Worm (Caenorhabditis elegans): Measurements from ENCODE around the gene C44B11.6.

The C44B11.6 gene

ce11 chrIII:3169279-3169678, 16.3 kb downstream of the C44B11.6 start:
- no peak for TF ChIP-seq ama-1 (optimal IDR thresholded peaks at IDR 0.05)
- TF ChIP-seq sdc-2 (tag; optimal IDR thresholded peaks at IDR 0.05), result no peak

- TF ChIP-seq ceh-48 (tag; optimal IDR thresholded peaks at IDR 0.05) (peak; percentile 81), madf-2 (tag; optimal IDR thresholded peaks at IDR 0.05) (no peak), ceh-9 (tag; optimal IDR thresholded peaks at IDR 0.05) (no peak)
These were observed 17.6 kb downstream of the C44B11.6 start for ce11 chrIII:3170538-3170937.

ce11 chrIII:3171382-3171781, 18.4 kb downstream of the C44B11.6 start, which contains the start of gene R148.4:
TSS of gene R148.4 (plus strand) at chrIII:3171592.
- TF ChIP-seq dmd-4 (tag; optimal IDR thresholded peaks at IDR 0.05; ENCODE audit: borderline replicate concordance) (no peak), C38D4.7 (GFP tag; optimal IDR thresholded peaks at IDR 0.05) (no peak), ceh-34 (tag; optimal IDR thresholded peaks at IDR 0.05) (no peak), fkh-6 (tag; optimal IDR thresholded peaks at IDR 0.05) (no peak), K09A11.1 (tag; optimal IDR thresholded peaks at IDR 0.05; ENCODE audit: insufficient read depth) (no peak), T23F11.4 (GFP tag; optimal IDR thresholded peaks at IDR 0.05) (no peak), ceh-2 (tag; optimal IDR thresholded peaks at IDR 0.05) (no peak), ceh-19 (GFP tag; optimal IDR thresholded peaks at IDR 0.05) (no peak), ceh-31 (tag; optimal IDR thresholded peaks at IDR 0.05) (no peak), elt-2 (tag; optimal IDR thresholded peaks at IDR 0.05) (no peak), unc-86 (tag; optimal IDR thresholded peaks at IDR 0.05) (no peak), pag-3 (tag; optimal IDR thresholded peaks at IDR 0.05; ENCODE audit: borderline replicate concordance) (no peak), ceh-14 (tag; optimal IDR thresholded peaks at IDR 0.05) (no peak), unc-55 (GFP tag; optimal IDR thresholded peaks at IDR 0.05) (no peak), odd-2 (tag; optimal IDR thresholded peaks at IDR 0.05) (no peak)

ce11 chrIII:3174985-3175384, 22.0 kb downstream of the C44B11.6 start, which contains the start of gene R148.3:
TSS of gene R148.3 (plus strand) at chrIII:3175331.
- TF ChIP-seq hlh-15 (tag; optimal IDR thresholded peaks at IDR 0.05) (peak; percentile 58), fkh-10 (GFP tag; optimal IDR thresholded peaks at IDR 0.05) (no peak), che-1 (tag; optimal IDR thresholded peaks at IDR 0.05) (peak; percentile 74), ets-4 (tag; optimal IDR thresholded peaks at IDR 0.05) (peak; percentile 42), ceh-9 (tag; optimal IDR thresholded peaks at IDR 0.05) (no peak), tbx-2 (tag; optimal IDR thresholded peaks at IDR 0.05) (peak; percentile 83), npax-4 (tag; optimal IDR thresholded peaks at IDR 0.05) (peak; percentile 70), pat-9 (tag; optimal IDR thresholded peaks at IDR 0.05) (peak; percentile 75), C08G9.2 (tag; optimal IDR thresholded peaks at IDR 0.05) (peak; percentile 64), ceh-48 (tag; optimal IDR thresholded peaks at IDR 0.05) (peak; percentile 52), unc-42 (tag; optimal IDR thresholded peaks at IDR 0.05) (peak; percentile 22), hlh-6 (tag; optimal IDR thresholded peaks at IDR 0.05) (peak; percentile 86), nhr-11 (tag; optimal IDR thresholded peaks at IDR 0.05) (no peak), pha-2 (tag; optimal IDR thresholded peaks at IDR 0.05) (peak; percentile 79), ahr-1 (tag; optimal IDR thresholded peaks at IDR 0.05) (peak; percentile 85), sox-2 (GFP tag; IDR thresholded peaks at IDR 0.05) (no peak), lim-6 (tag; optimal IDR thresholded peaks at IDR 0.05) (peak; percentile 62), dmd-4 (tag; optimal IDR thresholded peaks at IDR 0.05; ENCODE audit: borderline replicate concordance) (peak; percentile 78), ceh-22 (tag; optimal IDR thresholded peaks at IDR 0.05) (no peak), zip-5 (tag; optimal IDR thresholded peaks at IDR 0.05) (peak; percentile 72), madf-2 (tag; optimal IDR thresholded peaks at IDR 0.05) (peak; percentile 64), ceh-6 (GFP tag; optimal IDR thresholded peaks at IDR 0.05) (peak; percentile 37), ama-1 (optimal IDR thresholded peaks at IDR 0.05) (no peak), K02D7.2 (tag; optimal IDR thresholded peaks at IDR 0.05) (peak; percentile 76), elt-2 (tag; optimal IDR thresholded peaks at IDR 0.05) (peak; percentile 88), sdc-2 (tag; optimal IDR thresholded peaks at IDR 0.05) (peak; percentile 55), ceh-24 (tag; optimal IDR thresholded peaks at IDR 0.05) (peak; percentile 42), elt-4 (tag; optimal IDR thresholded peaks at IDR 0.05) (no peak), T23F11.4 (GFP tag; optimal IDR thresholded peaks at IDR 0.05) (peak; percentile 68), ceh-2 (tag; optimal IDR thresholded peaks at IDR 0.05) (peak; percentile 77), ceh-19 (GFP tag; optimal IDR thresholded peaks at IDR 0.05) (peak; percentile 72), ceh-31 (tag; optimal IDR thresholded peaks at IDR 0.05) (peak; percentile 69), unc-55 (GFP tag; optimal IDR thresholded peaks at IDR 0.05) (no peak), K09A11.1 (tag; optimal IDR thresholded peaks at IDR 0.05; ENCODE audit: insufficient read depth) (peak; percentile 88), ttx-3 (tag; optimal IDR thresholded peaks at IDR 0.05) (peak; percentile 85), fax-1 (tag; optimal IDR thresholded peaks at IDR 0.05) (peak; percentile 79), hlh-8 (tag; optimal IDR thresholded peaks at IDR 0.05) (peak; percentile 75), dve-1 (tag; optimal IDR thresholded peaks at IDR 0.05) (peak; percentile 20), odd-2 (tag; optimal IDR thresholded peaks at IDR 0.05) (peak; percentile 81)

Measured in whole organism, late embryonic.